Fruit fly (Drosophila melanogaster): ENCODE measurements around the gene ppk14.

Gene ppk14

DNA sequence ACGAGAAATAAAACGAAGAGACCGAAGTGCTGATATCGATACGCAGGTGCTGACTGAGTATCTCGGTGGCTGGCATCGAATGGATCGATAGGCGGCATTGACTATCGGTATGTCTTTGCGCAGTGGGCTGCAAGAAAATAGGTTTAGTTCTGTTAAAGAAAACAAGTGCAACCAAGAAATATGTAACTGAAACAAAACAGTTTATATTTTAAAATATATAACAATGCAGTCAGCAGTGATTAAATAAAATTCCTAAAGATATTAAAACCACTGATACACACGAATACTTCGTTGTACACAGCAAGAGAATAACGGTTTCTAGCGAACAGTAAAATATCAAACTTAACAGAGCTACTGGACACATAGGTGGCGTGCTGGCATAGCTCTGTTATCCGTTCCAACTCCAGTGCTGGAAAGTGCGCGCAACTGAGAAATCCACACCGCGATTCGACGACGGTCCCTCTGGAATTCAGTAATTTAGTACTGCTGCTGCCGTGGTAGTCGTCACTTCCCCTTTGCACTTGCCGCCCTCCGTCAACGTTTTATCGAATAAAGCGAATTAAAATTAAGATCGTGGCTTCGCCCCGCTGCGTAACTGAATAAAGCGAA lies 16.3 kb upstream of the ppk14 start, which contains the start of the genes Pez and Cpr (continued):
- TF ChIP-seq BtbVII (GFP tag; optimal IDR thresholded peaks at IDR 0.05): no peak
- no peak for TF ChIP-seq dati (GFP tag; IDR thresholded peaks at IDR 0.05)
- peak; percentile 24 for TF ChIP-seq CG18599 (GFP tag; optimal IDR thresholded peaks at IDR 0.05)
- peak; percentile 52 for TF ChIP-seq CG33213 (GFP tag; optimal IDR thresholded peaks at IDR 0.05)
- no peak for TF ChIP-seq lola (GFP tag; optimal IDR thresholded peaks at IDR 0.05)
- TF ChIP-seq stc (GFP tag; IDR thresholded peaks at IDR 0.05): peak; percentile 34; the same call in 1 of the 2 replicates
- TF ChIP-seq Nf-YA (GFP tag; IDR thresholded peaks at IDR 0.05): 0 out of 2 replicates have a peak, but pooled peaks have one; percentile 11
- no peak for TF ChIP-seq TFAM (GFP tag; optimal IDR thresholded peaks at IDR 0.05)
- TF ChIP-seq tin (GFP tag; optimal IDR thresholded peaks at IDR 0.05): peak; percentile 45
- no peak for TF ChIP-seq Sox100B (GFP tag; optimal IDR thresholded peaks at IDR 0.05)
- TF ChIP-seq corto (GFP tag; optimal IDR thresholded peaks at IDR 0.05): no peak
- TF ChIP-seq CG14860 (GFP tag; IDR thresholded peaks at IDR 0.05; ENCODE audit: partially characterized antibody): peak; percentile 77
- peak; percentile 28; the same call in 1 of the 2 replicates for TF ChIP-seq CG14441 (GFP tag; IDR thresholded peaks at IDR 0.05)
- TF ChIP-seq CG12391 (tag; optimal IDR thresholded peaks at IDR 0.05): peak; percentile 39
- TF ChIP-seq zen (tag; optimal IDR thresholded peaks at IDR 0.05): peak; percentile 44
- peak; percentile 59 for TF ChIP-seq Meics (GFP tag; optimal IDR thresholded peaks at IDR 0.05)
- TF ChIP-seq crp (GFP tag; optimal IDR thresholded peaks at IDR 0.05): no peak
- no peak for TF ChIP-seq ap (GFP tag; IDR thresholded peaks at IDR 0.05)
- TF ChIP-seq sima (GFP tag; optimal IDR thresholded peaks at IDR 0.05): no peak
- no peak for TF ChIP-seq pan (optimal IDR thresholded peaks at IDR 0.05)
- peak in 1 of 2 experiments; percentile 24 for TF ChIP-seq pan (GFP tag; optimal IDR thresholded peaks at IDR 0.05 in 1 of 2, IDR thresholded peaks at IDR 0.05 in 1 of 2)
- TF ChIP-seq pita (GFP tag; optimal IDR thresholded peaks at IDR 0.05): no peak
- TF ChIP-seq nmo (GFP tag; optimal IDR thresholded peaks at IDR 0.05): peak; percentile 9
- peak; percentile 10 to 27 for TF ChIP-seq Pdp1 (GFP tag; optimal IDR thresholded peaks at IDR 0.05)
- TF ChIP-seq nerfin-1 (tag; optimal IDR thresholded peaks at IDR 0.05): no peak
- peak; percentile 59 for TF ChIP-seq stwl (tag; optimal IDR thresholded peaks at IDR 0.05)
- TF ChIP-seq CG10462 (GFP tag; optimal IDR thresholded peaks at IDR 0.05): peak; percentile 92
- TF ChIP-seq MTF-1 (GFP tag; optimal IDR thresholded peaks at IDR 0.05; ENCODE audit: borderline replicate concordance): peak; percentile 64
- no peak for TF ChIP-seq Six4 (GFP tag; optimal IDR thresholded peaks at IDR 0.05)
- no peak for TF ChIP-seq kni (GFP tag; optimal IDR thresholded peaks at IDR 0.05)
- no peak for TF ChIP-seq D (optimal IDR thresholded peaks at IDR 0.05)
- no peak for TF ChIP-seq D (GFP tag; optimal IDR thresholded peaks at IDR 0.05)
- TF ChIP-seq CG33557 (GFP tag; optimal IDR thresholded peaks at IDR 0.05): no peak
- no peak for TF ChIP-seq seq (GFP tag; IDR thresholded peaks at IDR 0.05)
- no peak for TF ChIP-seq nau (GFP tag; optimal IDR thresholded peaks at IDR 0.05)
- no peak for TF ChIP-seq Vsx1 (GFP tag; optimal IDR thresholded peaks at IDR 0.05)
- TF ChIP-seq B-H2 (GFP tag; optimal IDR thresholded peaks at IDR 0.05): no peak
- no peak for TF ChIP-seq rib (GFP tag; IDR thresholded peaks at IDR 0.05)
- TF ChIP-seq bcd (GFP tag; optimal IDR thresholded peaks at IDR 0.05): peak; percentile 56
- peak; percentile 69 for TF ChIP-seq MESR4 (GFP tag; optimal IDR thresholded peaks at IDR 0.05)
- peak; percentile 61; the same call in 1 of the 3 replicates for TF ChIP-seq so (GFP tag; IDR thresholded peaks at IDR 0.05)
- TF ChIP-seq CG12659 (GFP tag; optimal IDR thresholded peaks at IDR 0.05): peak; percentile 74
- TF ChIP-seq CG8281 (tag; optimal IDR thresholded peaks at IDR 0.05): no peak
- TF ChIP-seq ATbp (GFP tag; optimal IDR thresholded peaks at IDR 0.05): no peak
- TF ChIP-seq MBD-R2 (GFP tag; IDR thresholded peaks at IDR 0.05): peak; percentile 35; the same call in 1 of the 2 replicates
- no peak for TF ChIP-seq CG31224 (GFP tag; IDR thresholded peaks at IDR 0.05)
- TF ChIP-seq Dip3 (GFP tag; optimal IDR thresholded peaks at IDR 0.05): peak; percentile 28
- peak; percentile 6; the same call in 1 of the 3 replicates for TF ChIP-seq CG6175 (GFP tag; IDR thresholded peaks at IDR 0.05)
- TF ChIP-seq da (GFP tag; optimal IDR thresholded peaks at IDR 0.05): no peak
